In genomic region chrV:12486934-12487333, ce11 we compare ENCODE assay signal across 4 worm cellular contexts.
A peak's percentile ranks its signal among the peaks of the same experiment; 100 is the strongest.
TF ChIP-seq lines count a peak whose summit lies in the region.

TSS of gene inx-11 (plus strand) at chrV:12487234.

TF ChIP-seq in whole organism, L2 larva, 48 proteins besides CTCF, POLR2A, EP300 and RAD21:
- peak; percentile 20 for TF ChIP-seq F13H6.1 (tag; optimal IDR thresholded peaks at IDR 0.05; lab: Kevin White, UChicago)
- no peak for TF ChIP-seq elt-3 (tag; optimal IDR thresholded peaks at IDR 0.05; lab: Kevin White, UChicago)

TF ChIP-seq in whole organism, L3 larva, 47 proteins besides CTCF, POLR2A, EP300 and RAD21:
- TF ChIP-seq pha-4 (tag; optimal IDR thresholded peaks at IDR 0.05; lab: Kevin White, UChicago) (peak; percentile 75), fkh-10 (GFP tag; optimal IDR thresholded peaks at IDR 0.05; lab: Kevin White, UChicago) (no peak)
TF ChIP-seq in whole organism, L3 larva: peak in this region for 1.

TF ChIP-seq in whole organism, L4 larva, 104 proteins besides CTCF, POLR2A, EP300 and RAD21:
- TF ChIP-seq dmd-6 (GFP tag; IDR thresholded peaks at IDR 0.05; lab: Robert Waterston, UW) (no peak), nhr-48 (tag; optimal IDR thresholded peaks at IDR 0.05; lab: Kevin White, UChicago) (no peak), cey-2 (tag; optimal IDR thresholded peaks at IDR 0.05; lab: Kevin White, UChicago; ENCODE audit: borderline replicate concordance, insufficient read depth) (no peak), spr-3 (GFP tag; optimal IDR thresholded peaks at IDR 0.05; lab: Kevin White, UChicago) (no peak), sdz-12 (GFP tag; optimal IDR thresholded peaks at IDR 0.05; lab: Kevin White, UChicago) (no peak), pha-4 (GFP tag; IDR thresholded peaks at IDR 0.05; lab: Robert Waterston, UW) (no peak), pha-4 (tag; optimal IDR thresholded peaks at IDR 0.05; lab: Kevin White, UChicago) (peak; percentile 19), mdt-29 (GFP tag; IDR thresholded peaks at IDR 0.05; lab: Robert Waterston, UW) (no peak), hlh-11 (tag; optimal IDR thresholded peaks at IDR 0.05; lab: Kevin White, UChicago) (no peak)

TF ChIP-seq in whole organism, mixed stage, embryonic, 35 proteins besides CTCF, POLR2A, EP300 and RAD21:
- TF ChIP-seq nhr-76 (tag; optimal IDR thresholded peaks at IDR 0.05; lab: Kevin White, UChicago), result no peak
- peak; percentile 40 for TF ChIP-seq pha-4 (tag; optimal IDR thresholded peaks at IDR 0.05; lab: Kevin White, UChicago)
- TF ChIP-seq sptf-1 (tag; optimal IDR thresholded peaks at IDR 0.05; lab: Kevin White, UChicago), result no peak
TF ChIP-seq in whole organism, mixed stage, embryonic: peak in this region for 1.
